Fruit fly (Drosophila melanogaster) S2 (cell line): ENCODE measurements around the gene CG46320.

ENCODE experiments used
- CG8478 ChIP-seq: fragments of >200 bp; optimal IDR thresholded peaks from 2 replicates; lab custom pipeline; 2018
- CTCF ChIP-seq, 2 experiments: fragments of >200 bp; optimal IDR thresholded peaks; 2 replicates each; lab custom pipeline; 2018

DNA sequence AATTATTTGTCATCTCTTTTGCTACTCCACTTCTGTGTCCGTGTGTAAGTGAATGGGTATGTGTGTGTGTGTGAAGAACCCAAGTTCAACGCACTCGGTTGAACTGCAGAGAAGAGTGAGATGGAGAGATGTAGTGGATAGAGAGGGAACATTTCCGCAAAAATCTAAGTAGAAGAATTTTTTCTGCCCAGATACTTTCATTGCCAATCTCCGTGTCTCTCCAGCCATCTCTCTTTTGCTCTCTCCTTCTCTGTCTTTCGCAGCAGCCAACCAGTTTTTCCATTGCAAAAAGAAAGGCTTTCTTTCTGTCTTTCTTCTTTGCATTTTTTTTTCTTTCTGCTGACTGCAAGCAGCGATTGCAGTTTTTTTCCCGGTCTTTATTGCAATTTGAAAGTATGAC lies 45.2 kb upstream of the CG46320 start:
- TF ChIP-seq CG8478 (lab: Kevin White, UChicago) (no peak), CTCF (optimal IDR thresholded peaks at IDR 0.05; lab: Kevin White, UChicago) (no peak)
